Worm (Caenorhabditis elegans) whole organism, late embryonic: ENCODE measurements around the gene fbxb-20.

Experiments used
- F13H6.1 ChIP-seq: sonication (generic microtip); optimal IDR thresholded peaks from 2 replicates; lab custom pipeline; 2016; ENCODE audit warnings: missing genetic modification characterization, missing compliant biosample characterization
- Y22D7AL.16 ChIP-seq: sonication (generic microtip); optimal IDR thresholded peaks from 2 replicates; lab custom pipeline; 2016; ENCODE audit warnings: missing genetic modification characterization, missing compliant biosample characterization
- ama-1 ChIP-seq: fragments of 150-350 bp; optimal IDR thresholded peaks from 2 replicates; lab custom pipeline; 2014
- dmd-4 ChIP-seq: sonication (generic microtip); optimal IDR thresholded peaks from 2 replicates; lab custom pipeline; 2016; ENCODE audit warnings: borderline replicate concordance, missing genetic modification characterization, missing compliant biosample characterization
- eyg-1 ChIP-seq: sonication (generic microtip); optimal IDR thresholded peaks from 2 replicates; lab custom pipeline; 2016; ENCODE audit warnings: missing genotype, missing genetic modification characterization, missing compliant biosample characterization
- fkh-10 ChIP-seq: fragments of 150-350 bp; optimal IDR thresholded peaks from 2 replicates; lab custom pipeline; 2014; ENCODE audit warnings: missing biosample characterization, missing genetic modification reagents, missing genetic modification characterization
- gmeb-2 ChIP-seq: sonication (generic microtip); optimal IDR thresholded peaks from 2 replicates; lab custom pipeline; 2016; ENCODE audit warnings: missing genetic modification characterization, inconsistent platforms, missing compliant biosample characterization
- hlh-6 ChIP-seq: sonication (generic microtip); optimal IDR thresholded peaks from 2 replicates; lab custom pipeline; 2016; ENCODE audit warnings: missing genotype, missing genetic modification characterization, missing compliant biosample characterization
- lin-11 ChIP-seq: fragments of 200-800 bp; sonication (Bioruptor generic); optimal IDR thresholded peaks from 2 replicates; lab custom pipeline; 2018; ENCODE audit warnings: mild to moderate bottlenecking, missing genetic modification characterization, missing compliant biosample characterization
- nhr-11 ChIP-seq: fragments of 150-350 bp; optimal IDR thresholded peaks from 2 replicates; lab custom pipeline; 2014; ENCODE audit warnings: missing biosample characterization, missing genetic modification characterization
- sox-2 ChIP-seq: fragments of 200-800 bp; sonication (Bioruptor generic); IDR thresholded peaks from 2 replicates; pipeline ENCODE4 v1.3.6; 2022; ENCODE audit warnings: missing genetic modification reagents, missing genetic modification characterization, missing compliant biosample characterization

DNA sequence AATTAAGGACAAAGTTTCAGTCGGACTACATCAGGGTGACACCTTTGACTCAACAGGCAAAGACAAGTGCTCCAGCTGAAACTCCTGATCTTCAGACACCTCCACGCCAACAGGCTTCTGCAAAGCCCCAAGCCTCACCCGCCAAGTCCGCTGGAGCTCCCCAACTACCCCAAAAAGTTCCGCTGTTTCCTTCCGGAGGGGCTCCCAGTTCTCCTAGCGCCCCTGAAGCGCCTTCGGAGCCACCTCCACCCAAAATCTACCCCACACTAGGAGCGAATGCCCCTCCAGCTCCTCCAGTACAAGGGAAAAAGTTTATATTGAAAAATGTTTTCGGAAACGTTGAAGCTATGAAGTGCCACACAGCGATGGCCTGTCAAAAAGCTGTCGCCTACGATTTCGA is 47.4 kb downstream of the fbxb-20 start:
- TF ChIP-seq eyg-1 (tag; lab: Kevin White, UChicago) (no peak), ama-1 (no peak), nhr-11 (tag; lab: Kevin White, UChicago) (no peak), hlh-6 (tag; lab: Kevin White, UChicago) (no peak), lin-11 (no peak), gmeb-2 (tag; lab: Kevin White, UChicago) (no peak), sox-2 (no peak), fkh-10 (GFP tag; lab: Kevin White, UChicago) (no peak), F13H6.1 (tag; lab: Kevin White, UChicago) (no peak), Y22D7AL.16 (tag; lab: Kevin White, UChicago) (no peak), dmd-4 (tag; lab: Kevin White, UChicago) (no peak)
